Fruit fly (Drosophila melanogaster): Measurements from ENCODE around the gene CG6254.
A peak's percentile ranks its signal among the peaks of the same experiment; 100 is the strongest.

Gene CG6254

dm6 chr3R:10124764-10125163, 36.4 kb downstream of the CG6254 start:
- TF ChIP-seq CG1620 (GFP tag; optimal IDR thresholded peaks at IDR 0.05) (no peak), tj (GFP tag; optimal IDR thresholded peaks at IDR 0.05) (no peak), cic (GFP tag; optimal IDR thresholded peaks at IDR 0.05) (no peak), CG33017 (tag; optimal IDR thresholded peaks at IDR 0.05) (no peak), ovo (GFP tag; optimal IDR thresholded peaks at IDR 0.05) (no peak), pad (GFP tag; optimal IDR thresholded peaks at IDR 0.05) (no peak), CG7045 (GFP tag; optimal IDR thresholded peaks at IDR 0.05) (no peak), bab1 (GFP tag; optimal IDR thresholded peaks at IDR 0.05) (no peak), cnc (optimal IDR thresholded peaks at IDR 0.05) (no peak), CG14711 (tag; optimal IDR thresholded peaks at IDR 0.05) (no peak), CG7101 (tag; optimal IDR thresholded peaks at IDR 0.05) (no peak), CG11617 (GFP tag; optimal IDR thresholded peaks at IDR 0.05) (no peak), Crg-1 (GFP tag; optimal IDR thresholded peaks at IDR 0.05) (no peak), CG5204 (GFP tag; optimal IDR thresholded peaks at IDR 0.05) (no peak), kay (GFP tag; ENCODE audit: borderline replicate concordance) (no peak)

dm6 chr3R:10121266-10121904, 39.7 kb downstream of the CG6254 start, which contains the start of the genes gammaSnap2 and ATPsynepsilonL:
TSS of gene gammaSnap2 (minus strand) at chr3R:10121400.
TSS of gene ATPsynepsilonL (plus strand) at chr3R:10121773.
- TF ChIP-seq CG7045 (GFP tag; optimal IDR thresholded peaks at IDR 0.05): no peak
- TF ChIP-seq pad (GFP tag; optimal IDR thresholded peaks at IDR 0.05): no peak
- TF ChIP-seq CG14711 (tag; optimal IDR thresholded peaks at IDR 0.05): no peak
- TF ChIP-seq cic (GFP tag; optimal IDR thresholded peaks at IDR 0.05): no peak
- TF ChIP-seq CG5204 (GFP tag; optimal IDR thresholded peaks at IDR 0.05): no peak
- no peak for TF ChIP-seq tj (GFP tag; optimal IDR thresholded peaks at IDR 0.05)
- no peak for TF ChIP-seq cnc (optimal IDR thresholded peaks at IDR 0.05)
- no peak for TF ChIP-seq bab1 (GFP tag; optimal IDR thresholded peaks at IDR 0.05)
- TF ChIP-seq Clk (GFP tag; optimal IDR thresholded peaks at IDR 0.05): no peak
- TF ChIP-seq ovo (GFP tag; optimal IDR thresholded peaks at IDR 0.05): no peak
- no peak for TF ChIP-seq Hr96 (GFP tag; optimal IDR thresholded peaks at IDR 0.05)

DNA sequence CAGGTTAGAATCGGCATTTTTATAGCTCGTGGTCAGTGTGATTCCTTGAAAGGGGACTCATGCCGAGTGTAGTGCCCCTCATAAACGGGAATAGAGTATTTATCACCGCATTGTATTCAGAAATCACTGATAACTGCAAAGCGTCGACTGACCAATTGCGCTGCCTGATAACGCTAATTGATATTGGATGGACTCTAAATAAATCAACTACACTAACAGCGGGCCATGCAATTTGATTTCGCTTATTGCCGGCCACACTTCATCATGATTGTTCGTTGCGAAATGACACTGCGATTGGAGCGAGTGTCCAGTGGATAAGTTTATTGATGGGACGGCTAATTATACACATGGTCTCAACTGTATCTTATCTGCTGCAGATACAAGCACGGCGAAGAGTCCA, 41.5 kb downstream of the CG6254 start:
- TF ChIP-seq Hr96 (GFP tag; optimal IDR thresholded peaks at IDR 0.05) (no peak), CG7101 (tag; optimal IDR thresholded peaks at IDR 0.05) (peak; percentile 3), CG1620 (GFP tag; optimal IDR thresholded peaks at IDR 0.05) (no peak), Crg-1 (GFP tag; optimal IDR thresholded peaks at IDR 0.05) (no peak), toe (GFP tag; optimal IDR thresholded peaks at IDR 0.05) (no peak), CG12768 (GFP tag; optimal IDR thresholded peaks at IDR 0.05) (peak; percentile 70), bab1 (GFP tag; optimal IDR thresholded peaks at IDR 0.05) (no peak), CG7045 (GFP tag; optimal IDR thresholded peaks at IDR 0.05) (peak; percentile 31), kay (GFP tag; ENCODE audit: borderline replicate concordance) (peak; percentile 86), Clk (GFP tag; optimal IDR thresholded peaks at IDR 0.05) (no peak), CG11617 (GFP tag; optimal IDR thresholded peaks at IDR 0.05) (no peak), ovo (GFP tag; optimal IDR thresholded peaks at IDR 0.05) (no peak), pad (GFP tag; optimal IDR thresholded peaks at IDR 0.05) (peak; percentile 40), Mnt (GFP tag; optimal IDR thresholded peaks at IDR 0.05) (peak; percentile 45), CG5204 (GFP tag; optimal IDR thresholded peaks at IDR 0.05) (no peak), cic (GFP tag; optimal IDR thresholded peaks at IDR 0.05) (peak; percentile 86)

DNA sequence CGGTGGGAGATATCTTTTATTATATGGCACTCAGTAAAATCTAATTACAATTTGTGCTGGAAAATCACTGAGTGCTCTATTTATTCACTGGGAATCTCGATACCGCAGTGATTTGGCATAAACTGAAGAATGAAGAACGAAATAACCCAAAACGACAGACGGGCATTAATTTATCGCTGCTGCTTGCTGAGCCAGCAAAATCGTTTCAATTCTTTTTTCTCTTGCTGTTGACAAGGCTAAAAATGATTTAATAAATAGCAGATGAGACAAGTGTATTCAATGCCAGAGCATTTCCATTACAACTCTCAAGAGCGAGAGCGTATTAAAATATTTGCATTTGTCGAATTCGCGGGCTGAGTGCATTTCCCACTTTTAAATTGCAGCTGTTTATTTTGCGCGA, 45.3 kb downstream of the CG6254 start:
- TF ChIP-seq CG12768 (GFP tag; optimal IDR thresholded peaks at IDR 0.05) (no peak), bab1 (GFP tag; optimal IDR thresholded peaks at IDR 0.05) (no peak), tj (GFP tag; optimal IDR thresholded peaks at IDR 0.05) (peak; percentile 96), Crg-1 (GFP tag; optimal IDR thresholded peaks at IDR 0.05) (no peak), CG11617 (GFP tag; optimal IDR thresholded peaks at IDR 0.05) (no peak)

- TF ChIP-seq ovo (GFP tag; optimal IDR thresholded peaks at IDR 0.05): no peak
- peak; percentile 6 for TF ChIP-seq CG12768 (GFP tag; optimal IDR thresholded peaks at IDR 0.05)
- TF ChIP-seq cic (GFP tag; optimal IDR thresholded peaks at IDR 0.05): no peak
- no peak for TF ChIP-seq CG1620 (GFP tag; optimal IDR thresholded peaks at IDR 0.05)
- TF ChIP-seq Crg-1 (GFP tag; optimal IDR thresholded peaks at IDR 0.05): peak; percentile 4
These were observed 46.1 kb downstream of the CG6254 start for dm6 chr3R:10114915-10115534.

DNA sequence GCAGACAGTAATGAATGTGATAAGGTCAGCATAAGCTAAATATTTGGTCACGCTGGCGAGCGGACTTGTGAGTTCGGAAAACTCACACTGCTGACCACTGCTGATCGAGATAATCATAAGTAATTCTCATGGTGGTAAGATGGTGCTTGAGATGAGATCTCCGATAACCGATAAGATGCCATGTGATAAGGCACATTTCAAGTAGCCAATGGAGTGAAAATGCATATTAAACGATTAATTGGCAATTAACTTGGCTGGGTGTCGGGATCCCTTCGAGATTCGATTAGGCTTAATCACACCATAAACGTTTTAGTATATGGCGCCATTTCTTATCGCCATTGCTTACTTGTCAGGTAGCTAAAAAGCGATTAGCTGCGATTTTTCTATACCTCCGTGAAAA, 47.4 kb downstream of the CG6254 start:
- TF ChIP-seq CG7045 (GFP tag; optimal IDR thresholded peaks at IDR 0.05) (no peak), tj (GFP tag; optimal IDR thresholded peaks at IDR 0.05) (peak; percentile 33), cic (GFP tag; optimal IDR thresholded peaks at IDR 0.05) (peak; percentile 29)

- no peak for TF ChIP-seq toe (GFP tag; optimal IDR thresholded peaks at IDR 0.05)
- no peak for TF ChIP-seq bab1 (GFP tag; optimal IDR thresholded peaks at IDR 0.05)
- peak; percentile 33 for TF ChIP-seq ovo (GFP tag; optimal IDR thresholded peaks at IDR 0.05)
- no peak for TF ChIP-seq CG11617 (GFP tag; optimal IDR thresholded peaks at IDR 0.05)
- peak; percentile 92 for TF ChIP-seq tj (GFP tag; optimal IDR thresholded peaks at IDR 0.05)
- TF ChIP-seq Mnt (GFP tag; optimal IDR thresholded peaks at IDR 0.05): peak; percentile 17
- no peak for TF ChIP-seq CG12768 (GFP tag; optimal IDR thresholded peaks at IDR 0.05)
- no peak for TF ChIP-seq CG1620 (GFP tag; optimal IDR thresholded peaks at IDR 0.05)
- TF ChIP-seq cic (GFP tag; optimal IDR thresholded peaks at IDR 0.05): peak; percentile 52
These were observed 48.9 kb downstream of the CG6254 start, which contains the start of gene CAH7 for dm6 chr3R:10112195-10112594. TSS of gene CAH7 (plus strand) at chr3R:10112237.

Data from whole organism, adult.